Worm (Caenorhabditis elegans) whole organism, mixed stage, embryonic: ENCODE data around the gene nhr-247.

Experiments used
- cnd-1 ChIP-seq: fragments of 200-800 bp; sonication (Bioruptor generic); optimal IDR thresholded peaks from 2 replicates; lab custom pipeline; 2018; ENCODE audit warnings: mild to moderate bottlenecking, missing genetic modification characterization, missing compliant biosample characterization
- elt-3 ChIP-seq: fragments of 150-350 bp; optimal IDR thresholded peaks from 2 replicates; lab custom pipeline; 2014; ENCODE audit warnings: missing biosample characterization, missing genetic modification characterization
- lsy-2 ChIP-seq: fragments of 150-350 bp; optimal IDR thresholded peaks from 2 replicates; lab custom pipeline; 2014; ENCODE audit warnings: missing biosample characterization, missing genetic modification characterization
- nhr-12 ChIP-seq: fragments of 150-350 bp; optimal IDR thresholded peaks from 2 replicates; lab custom pipeline; 2014; ENCODE audit warnings: missing biosample characterization, missing genetic modification characterization
- nhr-28 ChIP-seq: fragments of 150-350 bp; optimal IDR thresholded peaks from 2 replicates; lab custom pipeline; 2014; ENCODE audit warnings: missing biosample characterization, missing genetic modification characterization
- nhr-76 ChIP-seq: sonication (generic microtip); optimal IDR thresholded peaks from 2 replicates; lab custom pipeline; 2017; ENCODE audit warnings: missing biosample characterization, missing genetic modification characterization
- ztf-11 ChIP-seq: fragments of 150-350 bp; optimal IDR thresholded peaks from 2 replicates; lab custom pipeline; 2014; ENCODE audit warnings: missing biosample characterization, missing genetic modification characterization

DNA sequence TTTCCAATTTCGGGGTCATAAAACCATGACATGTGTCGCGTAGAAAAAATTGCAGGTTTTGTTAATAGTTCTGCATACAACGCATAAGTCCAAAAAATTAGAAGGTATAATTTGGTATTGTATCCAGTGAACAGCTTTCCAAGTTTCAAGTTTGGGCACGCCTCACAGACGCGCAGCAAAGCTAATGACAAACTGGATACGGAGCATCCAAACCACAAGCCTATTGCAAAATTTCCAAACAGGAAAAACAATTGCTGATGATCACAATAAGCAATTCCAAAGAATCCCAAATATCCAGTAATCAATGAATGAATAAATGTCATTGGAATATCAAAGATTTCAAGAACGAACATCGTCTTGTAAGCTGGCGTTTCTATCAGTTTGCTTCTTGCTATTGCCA is 9.3 kb upstream of the nhr-247 start:
- no peak for TF ChIP-seq elt-3
- TF ChIP-seq nhr-28 (tag; lab: Kevin White, UChicago) = no peak
- TF ChIP-seq nhr-12 (tag; lab: Kevin White, UChicago) = no peak
- TF ChIP-seq lsy-2 (tag; lab: Kevin White, UChicago) = no peak
- TF ChIP-seq nhr-76 (tag; lab: Kevin White, UChicago) = no peak
- no peak for TF ChIP-seq cnd-1 (tag; lab: Kevin White, UChicago)
- no peak for TF ChIP-seq ztf-11
